Fruit fly (Drosophila melanogaster) whole organism, prepupa: Measurements from ENCODE around the gene CG12725.

Experiments
- CG10669 ChIP-seq: fragments of 200-800 bp; sonication (Bioruptor generic); optimal IDR thresholded peaks from 3 replicates; lab custom pipeline; 2018; ENCODE audit warnings: missing biosample characterization, mild to moderate bottlenecking, missing genetic modification characterization, moderate library complexity
- CG11294 ChIP-seq: fragments of 200-800 bp; sonication (Bioruptor generic); IDR thresholded peaks from 2 replicates; pipeline ENCODE4 v1.3.6; 2022; ENCODE audit warnings: missing biosample characterization, missing genetic modification characterization
- CG11902 ChIP-seq: fragments of 200-800 bp; sonication (Bioruptor generic); optimal IDR thresholded peaks from 3 replicates; lab custom pipeline; 2016; ENCODE audit warnings: missing biosample characterization, missing genetic modification characterization
- CG15336 ChIP-seq: fragments of 200-800 bp; sonication (Bioruptor generic); IDR thresholded peaks from 2 replicates; pipeline ENCODE4 v1.3.6; 2022; ENCODE audit warnings: missing biosample characterization, missing genetic modification characterization
- CG1621 ChIP-seq: fragments of 200-800 bp; sonication (Bioruptor generic); optimal IDR thresholded peaks from 3 replicates; lab custom pipeline; 2018; ENCODE audit warnings: missing biosample characterization, mild to moderate bottlenecking, missing genetic modification characterization
- CG16779 ChIP-seq: fragments of 200-800 bp; sonication (Bioruptor generic); optimal IDR thresholded peaks from 3 replicates; lab custom pipeline; 2017; ENCODE audit warnings: missing biosample characterization, mild to moderate bottlenecking, missing genetic modification characterization
- CG3032 ChIP-seq: fragments of 200-800 bp; optimal IDR thresholded peaks from 2 replicates; lab custom pipeline; 2019; ENCODE audit warnings: missing biosample characterization, mild to moderate bottlenecking, missing genetic modification characterization, moderate library complexity
- CG32006 ChIP-seq: fragments of 200-800 bp; sonication (Bioruptor generic); optimal IDR thresholded peaks from 3 replicates; lab custom pipeline; 2017; ENCODE audit warnings: missing biosample characterization, mild to moderate bottlenecking, missing genetic modification characterization
- CG34406 ChIP-seq: fragments of 200-800 bp; sonication (Bioruptor generic); optimal IDR thresholded peaks from 3 replicates; lab custom pipeline; 2016; ENCODE audit warnings: missing biosample characterization, missing genetic modification characterization
- CG4318 ChIP-seq: fragments of 200-800 bp; sonication (Bioruptor generic); optimal IDR thresholded peaks from 3 replicates; lab custom pipeline; 2017; ENCODE audit warnings: missing biosample characterization, mild to moderate bottlenecking, missing genetic modification characterization
- CG6163 ChIP-seq: fragments of 200-800 bp; sonication (Bioruptor generic); IDR thresholded peaks from 3 replicates; pipeline ENCODE4 v1.3.6; 2022; ENCODE audit warnings: missing biosample characterization, missing genetic modification characterization
- CG6276 ChIP-seq: fragments of 200-800 bp; sonication (Bioruptor generic); optimal IDR thresholded peaks from 2 replicates; lab custom pipeline; 2017; ENCODE audit warnings: missing biosample characterization, mild to moderate bottlenecking, missing genetic modification characterization
- CG6792 ChIP-seq: fragments of 200-800 bp; sonication (Bioruptor generic); optimal IDR thresholded peaks from 3 replicates; lab custom pipeline; 2016; ENCODE audit warnings: missing biosample characterization, missing genetic modification characterization
- CG6808 ChIP-seq: fragments of 200-800 bp; sonication (Bioruptor generic); optimal IDR thresholded peaks from 3 replicates; lab custom pipeline; 2017; ENCODE audit warnings: missing biosample characterization, missing genetic modification characterization, mild to moderate bottlenecking, moderate library complexity, missing genetic modification reagents
- CG6854 ChIP-seq: fragments of 200-800 bp; sonication (Bioruptor generic); optimal IDR thresholded peaks from 2 replicates; lab custom pipeline; 2017; ENCODE audit warnings: missing biosample characterization, mild to moderate bottlenecking, missing genetic modification characterization
- CG8119 ChIP-seq: fragments of 200-800 bp; sonication (Bioruptor generic); IDR thresholded peaks from 3 replicates; pipeline ENCODE4 v1.3.6; 2022; ENCODE audit warnings: missing biosample characterization, missing genetic modification characterization
- CG8319 ChIP-seq: fragments of 200-800 bp; sonication (Bioruptor generic); optimal IDR thresholded peaks from 3 replicates; lab custom pipeline; 2016; ENCODE audit warnings: missing biosample characterization, missing genetic modification characterization
- Eip75B ChIP-seq: fragments of 200-800 bp; sonication (Bioruptor generic); optimal IDR thresholded peaks from 3 replicates; lab custom pipeline; 2016; ENCODE audit warnings: missing biosample characterization, missing genetic modification characterization
- Eip78C ChIP-seq: fragments of 200-800 bp; sonication (Bioruptor generic); peaks from one replicate; lab custom pipeline; 2016; ENCODE audit warnings: missing biosample characterization, missing genetic modification characterization
- Ets21C ChIP-seq: fragments of 200-800 bp; sonication (Bioruptor generic); optimal IDR thresholded peaks from 3 replicates; lab custom pipeline; 2016; ENCODE audit warnings: missing biosample characterization, missing genetic modification characterization
- Ets96B ChIP-seq: fragments of 200-800 bp; optimal IDR thresholded peaks from 2 replicates; lab custom pipeline; 2019; ENCODE audit warnings: missing biosample characterization, mild to moderate bottlenecking, missing genetic modification characterization, moderate library complexity
- Gug ChIP-seq: fragments of 200-800 bp; sonication (Bioruptor generic); IDR thresholded peaks from 2 replicates; pipeline ENCODE4 v1.3.6; 2022; ENCODE audit warnings: missing biosample characterization, missing genetic modification characterization
- Hr38 ChIP-seq: sonication (Bioruptor generic); optimal IDR thresholded peaks from 2 replicates; lab custom pipeline; 2016; ENCODE audit warnings: missing biosample characterization, missing genetic modification characterization
- Hr39 ChIP-seq: fragments of 200-800 bp; sonication (Bioruptor generic); optimal IDR thresholded peaks from 2 replicates; lab custom pipeline; 2016; ENCODE audit warnings: missing biosample characterization, missing genetic modification characterization
- Hr4 ChIP-seq: fragments of 200-800 bp; sonication (Bioruptor generic); optimal IDR thresholded peaks from 3 replicates; lab custom pipeline; 2016; ENCODE audit warnings: missing biosample characterization, missing genetic modification characterization
- Lpt ChIP-seq: fragments of 200-800 bp; sonication (Bioruptor generic); optimal IDR thresholded peaks from 3 replicates; lab custom pipeline; 2016; ENCODE audit warnings: missing biosample characterization, missing genetic modification characterization
- Met ChIP-seq: fragments of 200-800 bp; sonication (Bioruptor generic); optimal IDR thresholded peaks from 3 replicates; lab custom pipeline; 2016; ENCODE audit warnings: missing biosample characterization, missing genetic modification characterization
- OdsH ChIP-seq: fragments of 200-800 bp; sonication (Bioruptor generic); optimal IDR thresholded peaks from 3 replicates; lab custom pipeline; 2016; ENCODE audit warnings: missing biosample characterization, missing genetic modification characterization
- Smox ChIP-seq: fragments of 200-800 bp; sonication (Bioruptor generic); optimal IDR thresholded peaks from 3 replicates; lab custom pipeline; 2016; ENCODE audit warnings: missing biosample characterization, missing genetic modification characterization
- Sox14 ChIP-seq: fragments of 200-800 bp; sonication (Bioruptor generic); optimal IDR thresholded peaks from 3 replicates; lab custom pipeline; 2016; ENCODE audit warnings: missing biosample characterization, missing genetic modification characterization
- Sox15 ChIP-seq: fragments of 200-800 bp; sonication (Bioruptor generic); optimal IDR thresholded peaks from 3 replicates; lab custom pipeline; 2016; ENCODE audit warnings: missing biosample characterization, missing genetic modification characterization
- achi ChIP-seq: fragments of 200-800 bp; sonication (Bioruptor generic); optimal IDR thresholded peaks from 3 replicates; lab custom pipeline; 2016; ENCODE audit warnings: missing biosample characterization, missing genetic modification characterization
- acj6 ChIP-seq: fragments of 200-800 bp; sonication (Bioruptor generic); optimal IDR thresholded peaks from 3 replicates; lab custom pipeline; 2016; ENCODE audit warnings: missing biosample characterization, missing genetic modification characterization
- cyc ChIP-seq: fragments of 200-800 bp; sonication (Bioruptor generic); optimal IDR thresholded peaks from 3 replicates; lab custom pipeline; 2016; ENCODE audit warnings: missing biosample characterization, missing genetic modification characterization
- dsx ChIP-seq: fragments of 200-800 bp; optimal IDR thresholded peaks from 3 replicates; lab custom pipeline; 2019; ENCODE audit warnings: missing biosample characterization, mild to moderate bottlenecking, missing genetic modification characterization, moderate library complexity; ENCODE audit not compliant: poor library complexity, severe bottlenecking
- eg ChIP-seq: fragments of 200-800 bp; sonication (Bioruptor generic); IDR thresholded peaks from 3 replicates; pipeline ENCODE4 v1.3.6; 2022; ENCODE audit warnings: missing biosample characterization, missing genetic modification characterization
- fd59A ChIP-seq: fragments of 200-800 bp; sonication (Bioruptor generic); optimal IDR thresholded peaks from 2 replicates; lab custom pipeline; 2017; ENCODE audit warnings: missing biosample characterization, mild to moderate bottlenecking, missing genetic modification characterization, missing genetic modification reagents
- fd85E ChIP-seq: fragments of 200-800 bp; sonication (Bioruptor generic); optimal IDR thresholded peaks from 3 replicates; lab custom pipeline; 2016; ENCODE audit warnings: missing biosample characterization, missing genetic modification characterization
- fkh ChIP-seq: fragments of 200-800 bp; sonication (Bioruptor generic); optimal IDR thresholded peaks from 3 replicates; lab custom pipeline; 2017; ENCODE audit warnings: missing biosample characterization, mild to moderate bottlenecking, missing genetic modification characterization, moderate library complexity
- lz ChIP-seq: fragments of 200-800 bp; sonication (Bioruptor generic); optimal IDR thresholded peaks from 3 replicates; lab custom pipeline; 2016; ENCODE audit warnings: missing biosample characterization, missing genetic modification characterization
- pdm3 ChIP-seq: fragments of 200-800 bp; sonication (Bioruptor generic); optimal IDR thresholded peaks from 3 replicates; lab custom pipeline; 2016; ENCODE audit warnings: missing biosample characterization, missing genetic modification characterization
- salr ChIP-seq, 2 experiments: fragments of 200-800 bp; sonication (Bioruptor generic); optimal IDR thresholded peaks; 3 replicates each; lab custom pipeline; 2016 to 2018; ENCODE audit warnings: missing biosample characterization in 2 of 2, missing genetic modification characterization in 2 of 2, mild to moderate bottlenecking in 1 of 2
- spab ChIP-seq: fragments of 200-800 bp; sonication (Bioruptor generic); optimal IDR thresholded peaks from 2 replicates; lab custom pipeline; 2017; ENCODE audit warnings: missing biosample characterization, mild to moderate bottlenecking, missing genetic modification characterization, missing genetic modification reagents
- svp ChIP-seq: fragments of 200-800 bp; sonication (Bioruptor generic); peaks from one replicate; lab custom pipeline; 2016; ENCODE audit warnings: missing biosample characterization, missing genetic modification characterization
- topi ChIP-seq: fragments of 200-800 bp; sonication (Bioruptor generic); optimal IDR thresholded peaks from 3 replicates; lab custom pipeline; 2016; ENCODE audit warnings: missing biosample characterization, missing genetic modification characterization
- vri ChIP-seq: fragments of 200-800 bp; sonication (Bioruptor generic); optimal IDR thresholded peaks from 3 replicates; lab custom pipeline; 2016; ENCODE audit warnings: missing biosample characterization, mild to moderate bottlenecking, missing genetic modification characterization

Gene CG12725

dm6 chrX:13395988-13396377 is 6.7 kb downstream of the CG12725 start:
- TF ChIP-seq Ets96B (no peak), Hr39 (GFP tag; lab: Kevin White, UChicago) (no peak), CG11902 (no peak), CG10669 (GFP tag; lab: Kevin White, UChicago) (no peak), Sox14 (GFP tag; lab: Kevin White, UChicago) (no peak), CG1621 (tag; lab: Kevin White, UChicago) (no peak), acj6 (no peak), Hr4 (GFP tag; lab: Kevin White, UChicago) (no peak), cyc (GFP tag; lab: Kevin White, UChicago) (no peak), CG16779 (tag; lab: Kevin White, UChicago) (no peak), salr (GFP tag; optimal IDR thresholded peaks at IDR 0.05; lab: Kevin White, UChicago) (no peak), Gug (GFP tag; lab: Robert Waterston, UW) (no peak), CG11294 (GFP tag; lab: Robert Waterston, UW) (no peak), CG6163 (peak; percentile 45; the same call in 1 of the 3 replicates), Sox15 (GFP tag; lab: Kevin White, UChicago) (no peak), Hr38 (GFP tag; lab: Kevin White, UChicago) (no peak), eg (peak; percentile 62; the same call in 2 of the 3 replicates), fd85E (no peak), CG15336 (GFP tag; lab: Robert Waterston, UW) (no peak), Lpt (GFP tag; lab: Kevin White, UChicago) (no peak), Smox (GFP tag; lab: Kevin White, UChicago) (no peak), CG8119 (GFP tag; lab: Robert Waterston, UW) (no peak), spab (no peak), lz (GFP tag; lab: Kevin White, UChicago) (no peak), svp (no peak), fkh (GFP tag; lab: Kevin White, UChicago) (peak; percentile 39), OdsH (no peak), CG8319 (GFP tag; lab: Kevin White, UChicago) (no peak), Ets21C (GFP tag; lab: Kevin White, UChicago) (no peak), dsx (GFP tag; lab: Kevin White, UChicago) (no peak), CG6854 (GFP tag; lab: Kevin White, UChicago) (peak; percentile 100), CG3032 (no peak), pdm3 (GFP tag; lab: Kevin White, UChicago) (no peak), CG6808 (GFP tag; lab: Kevin White, UChicago) (no peak)

dm6 chrX:13395020-13395419 is 7.6 kb downstream of the CG12725 start:
- TF ChIP-seq fkh (GFP tag; lab: Kevin White, UChicago) (peak; percentile 5), CG6163 (0 out of 3 replicates have a peak, but pooled peaks have one; percentile 10), CG8119 (GFP tag; lab: Robert Waterston, UW) (no peak), Gug (GFP tag; lab: Robert Waterston, UW) (no peak)

- TF ChIP-seq cyc (GFP tag; lab: Kevin White, UChicago): peak; percentile 22
- TF ChIP-seq Hr4 (GFP tag; lab: Kevin White, UChicago): peak; percentile 16
- no peak for TF ChIP-seq CG6276
- TF ChIP-seq dsx (GFP tag; lab: Kevin White, UChicago): peak; percentile 59
- 0 out of 3 replicates have a peak, but pooled peaks have one; percentile 22 for TF ChIP-seq CG8119 (GFP tag; lab: Robert Waterston, UW)
- TF ChIP-seq CG4318 (GFP tag; lab: Kevin White, UChicago): no peak
- no peak for TF ChIP-seq CG6792 (GFP tag; lab: Kevin White, UChicago)
- TF ChIP-seq CG6808 (GFP tag; lab: Kevin White, UChicago): no peak
- TF ChIP-seq topi: peak; percentile 50
- TF ChIP-seq vri (GFP tag; lab: Kevin White, UChicago): peak; percentile 47
- TF ChIP-seq Met (GFP tag; lab: Kevin White, UChicago): peak; percentile 59
- TF ChIP-seq Ets21C (GFP tag; lab: Kevin White, UChicago): peak; percentile 12
- no peak for TF ChIP-seq achi (GFP tag; lab: Kevin White, UChicago)
- TF ChIP-seq CG15336 (GFP tag; lab: Robert Waterston, UW): 0 out of 2 replicates have a peak, but pooled peaks have one; percentile 29
- no peak for TF ChIP-seq Sox14 (GFP tag; lab: Kevin White, UChicago)
- TF ChIP-seq fkh (GFP tag; lab: Kevin White, UChicago): no peak
- peak; percentile 16 for TF ChIP-seq pdm3 (GFP tag; lab: Kevin White, UChicago)
- peak; percentile 40 for TF ChIP-seq CG32006 (GFP tag; lab: Kevin White, UChicago)
- peak; percentile 32 for TF ChIP-seq lz (GFP tag; lab: Kevin White, UChicago)
- TF ChIP-seq Gug (GFP tag; lab: Robert Waterston, UW): 0 out of 2 replicates have a peak, but pooled peaks have one; percentile 16
- TF ChIP-seq Eip75B (GFP tag; lab: Kevin White, UChicago): peak; percentile 37
- TF ChIP-seq CG1621 (tag; lab: Kevin White, UChicago): no peak
- peak; percentile 80 for TF ChIP-seq svp
- TF ChIP-seq CG11902: no peak
- TF ChIP-seq fd59A: no peak
- peak; percentile 71 for TF ChIP-seq Eip78C (GFP tag; lab: Kevin White, UChicago)
- 0 out of 3 replicates have a peak, but pooled peaks have one; percentile 34 for TF ChIP-seq CG6163
- peak; percentile 35 for TF ChIP-seq CG34406 (GFP tag; lab: Kevin White, UChicago)
- peak; percentile 21 for TF ChIP-seq CG6854 (GFP tag; lab: Kevin White, UChicago)
Measured at dm6 chrX:13394343-13394742, 8.3 kb downstream of the CG12725 start.
